Fruit fly (Drosophila melanogaster): ENCODE data around the gene CG15742.
A peak's percentile ranks its signal among the peaks of the same experiment; 100 is the strongest.

The CG15742 gene

DNA sequence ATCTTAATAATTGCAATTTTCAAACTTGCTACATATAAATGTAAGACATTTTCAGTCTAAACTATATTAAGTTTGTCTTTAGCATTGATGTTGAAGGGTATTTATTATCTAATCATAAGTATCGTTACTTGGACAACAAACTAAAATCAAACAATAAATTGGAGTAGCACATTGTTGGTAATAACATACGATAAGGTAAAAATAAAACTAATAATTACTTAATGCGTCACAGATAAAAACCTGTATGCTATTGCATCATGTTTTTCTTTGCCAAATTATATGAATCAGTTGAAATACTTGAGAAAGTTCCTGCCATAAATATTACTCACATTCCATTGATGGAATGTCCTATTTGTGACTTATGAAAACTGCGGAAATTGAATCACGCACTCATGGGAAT, 17.5 kb downstream of the CG15742 start:
- TF ChIP-seq Dfd (GFP tag; optimal IDR thresholded peaks at IDR 0.05) (no peak), woc (GFP tag; optimal IDR thresholded peaks at IDR 0.05) (peak; percentile 20)

- no peak for TF ChIP-seq CG9705 (GFP tag; optimal IDR thresholded peaks at IDR 0.05)
- TF ChIP-seq HLH106 (tag; optimal IDR thresholded peaks at IDR 0.05): peak; percentile 58
- TF ChIP-seq fru (GFP tag; optimal IDR thresholded peaks at IDR 0.05): peak; percentile 40
- TF ChIP-seq rgr (GFP tag; optimal IDR thresholded peaks at IDR 0.05): peak; percentile 56
- TF ChIP-seq dl (GFP tag; optimal IDR thresholded peaks at IDR 0.05; ENCODE audit: insufficient read depth in 1 of 2, partially characterized antibody in 2 of 2): no peak
- no peak for TF ChIP-seq pan (optimal IDR thresholded peaks at IDR 0.05)
- no peak for TF ChIP-seq GATAd (GFP tag; optimal IDR thresholded peaks at IDR 0.05)
- TF ChIP-seq sv (GFP tag; optimal IDR thresholded peaks at IDR 0.05): no peak
- no peak for TF ChIP-seq jim (GFP tag; optimal IDR thresholded peaks at IDR 0.05)
- no peak for TF ChIP-seq Rel (GFP tag; optimal IDR thresholded peaks at IDR 0.05)
- no peak for TF ChIP-seq Rel (tag; optimal IDR thresholded peaks at IDR 0.05)
- TF ChIP-seq usp (GFP tag; optimal IDR thresholded peaks at IDR 0.05): no peak
- TF ChIP-seq woc (GFP tag; optimal IDR thresholded peaks at IDR 0.05): no peak
- peak; percentile 2 for TF ChIP-seq br (GFP tag; optimal IDR thresholded peaks at IDR 0.05)
- peak in 1 of 2 experiments; percentile 49 for TF ChIP-seq foxo (GFP tag; optimal IDR thresholded peaks at IDR 0.05)
- no peak for TF ChIP-seq dsf (GFP tag; optimal IDR thresholded peaks at IDR 0.05; ENCODE audit: borderline replicate concordance)
- no peak for TF ChIP-seq Myc (optimal IDR thresholded peaks at IDR 0.05)
- TF ChIP-seq CrebA (GFP tag; optimal IDR thresholded peaks at IDR 0.05; ENCODE audit: borderline replicate concordance): no peak
- peak; percentile 1 for TF ChIP-seq tai (GFP tag; optimal IDR thresholded peaks at IDR 0.05)
- TF ChIP-seq ey (GFP tag; optimal IDR thresholded peaks at IDR 0.05): peak; percentile 48
- no peak for TF ChIP-seq Hr78 (GFP tag; optimal IDR thresholded peaks at IDR 0.05)
- TF ChIP-seq dmrt93B (GFP tag; optimal IDR thresholded peaks at IDR 0.05): no peak
- TF ChIP-seq lola (GFP tag; optimal IDR thresholded peaks at IDR 0.05): no peak
- peak; percentile 60 for TF ChIP-seq Sp1 (GFP tag; optimal IDR thresholded peaks at IDR 0.05)
- TF ChIP-seq CG32264 (GFP tag; optimal IDR thresholded peaks at IDR 0.05): no peak
- no peak for TF ChIP-seq Dif (GFP tag; optimal IDR thresholded peaks at IDR 0.05; ENCODE audit: partially characterized antibody)
- no peak for TF ChIP-seq brk (GFP tag; optimal IDR thresholded peaks at IDR 0.05)
- TF ChIP-seq Hr83 (GFP tag; optimal IDR thresholded peaks at IDR 0.05; ENCODE audit: poor library complexity, severe bottlenecking): no peak
- no peak for TF ChIP-seq Mio (GFP tag; optimal IDR thresholded peaks at IDR 0.05)
- TF ChIP-seq N (GFP tag; optimal IDR thresholded peaks at IDR 0.05): no peak
- peak; percentile 99 for TF ChIP-seq Dfd (GFP tag; optimal IDR thresholded peaks at IDR 0.05)
- no peak for TF ChIP-seq Hnf4 (GFP tag; optimal IDR thresholded peaks at IDR 0.05)
- peak; percentile 19 for TF ChIP-seq psq (GFP tag; optimal IDR thresholded peaks at IDR 0.05)
- no peak for TF ChIP-seq Jra (GFP tag; optimal IDR thresholded peaks at IDR 0.05)
- TF ChIP-seq OdsH (GFP tag; optimal IDR thresholded peaks at IDR 0.05): no peak
- no peak for TF ChIP-seq Vsx2 (GFP tag; optimal IDR thresholded peaks at IDR 0.05; ENCODE audit: partially characterized antibody)
- no peak for TF ChIP-seq sage (GFP tag; optimal IDR thresholded peaks at IDR 0.05)
- TF ChIP-seq h (GFP tag; optimal IDR thresholded peaks at IDR 0.05): peak; percentile 59
- TF ChIP-seq Abd-B (GFP tag; optimal IDR thresholded peaks at IDR 0.05): no peak
Observed at dm6 chrX:13238294-13238917, 19.9 kb downstream of the CG15742 start.
